Worm (Caenorhabditis elegans) whole organism, midembryonic: ENCODE measurements around the gene T04C12.11.

ENCODE experiments used
- T22C8.4 ChIP-seq: fragments of 200-800 bp; sonication (Bioruptor generic); IDR thresholded peaks from 2 replicates; pipeline ENCODE4 v1.3.6; 2022; ENCODE audit warnings: missing genetic modification characterization, missing compliant biosample characterization
- cog-1 ChIP-seq: sonication (generic microtip); optimal IDR thresholded peaks from 2 replicates; lab custom pipeline; 2016; ENCODE audit warnings: missing genetic modification characterization, missing compliant biosample characterization
- flt-1 ChIP-seq: fragments of 200-800 bp; sonication (Bioruptor generic); IDR thresholded peaks from 2 replicates; pipeline ENCODE4 v1.3.6; 2022; ENCODE audit warnings: missing genetic modification characterization, missing compliant biosample characterization
- klf-2 ChIP-seq: fragments of 200-800 bp; sonication (Bioruptor generic); conservative IDR thresholded peaks from 2 replicates; pipeline ENCODE4 v1.3.6; 2022; ENCODE audit warnings: missing genetic modification reagents, missing genetic modification characterization, missing compliant biosample characterization
- med-1 ChIP-seq: sonication (generic microtip); optimal IDR thresholded peaks from 2 replicates; lab custom pipeline; 2017; ENCODE audit warnings: missing genetic modification characterization, mild to moderate bottlenecking, missing compliant biosample characterization, antibody characterized with exemption, missing genetic modification reagents; ENCODE audit not compliant: insufficient read depth
- ref-1 ChIP-seq: fragments of 200-800 bp; sonication (Bioruptor generic); conservative IDR thresholded peaks from 2 replicates; pipeline ENCODE4 v1.3.6; 2022; ENCODE audit warnings: missing genetic modification reagents, missing genetic modification characterization, missing compliant biosample characterization
- tab-1 ChIP-seq: fragments of 200-800 bp; sonication (Bioruptor generic); IDR thresholded peaks from 2 replicates; pipeline ENCODE4 v1.3.6; 2022; ENCODE audit warnings: missing genetic modification characterization, missing compliant biosample characterization
- ztf-23 ChIP-seq: fragments of 200-800 bp; sonication (Bioruptor generic); IDR thresholded peaks from 2 replicates; pipeline ENCODE4 v1.3.6; 2022; ENCODE audit warnings: missing genetic modification reagents, missing genetic modification characterization, missing compliant biosample characterization
- ztf-29 ChIP-seq: fragments of 200-800 bp; sonication (Bioruptor generic); IDR thresholded peaks from 2 replicates; pipeline ENCODE4 v1.3.6; 2022; ENCODE audit warnings: missing genetic modification reagents, missing genetic modification characterization, missing compliant biosample characterization

T04C12.11 gene

ce11 chrV:11033241-11033640, 26.8 kb downstream of the T04C12.11 start:
- TF ChIP-seq ref-1 (GFP tag; lab: Robert Waterston, UW) (no peak), cog-1 (tag; lab: Kevin White, UChicago) (no peak), ztf-23 (GFP tag; lab: Robert Waterston, UW) (no peak), flt-1 (no peak), tab-1 (GFP tag; lab: Robert Waterston, UW) (no peak), ztf-29 (GFP tag; lab: Robert Waterston, UW) (no peak), T22C8.4 (GFP tag; lab: Robert Waterston, UW) (no peak), klf-2 (GFP tag; lab: Robert Waterston, UW) (no peak), med-1 (GFP tag; lab: Kevin White, UChicago) (no peak)

- no peak for TF ChIP-seq ztf-29 (GFP tag; lab: Robert Waterston, UW)
- no peak for TF ChIP-seq cog-1 (tag; lab: Kevin White, UChicago)
- no peak for TF ChIP-seq T22C8.4 (GFP tag; lab: Robert Waterston, UW)
- TF ChIP-seq klf-2 (GFP tag; lab: Robert Waterston, UW), result no peak
Observed at ce11 chrV:11030675-11031074, 29.4 kb downstream of the T04C12.11 start.

ce11 chrV:11029309-11029708, 30.8 kb downstream of the T04C12.11 start:
- TF ChIP-seq flt-1, result peak; percentile 47; the same call in 1 of the 2 replicates
- TF ChIP-seq tab-1 (GFP tag; lab: Robert Waterston, UW), result no peak
- no peak for TF ChIP-seq ref-1 (GFP tag; lab: Robert Waterston, UW)
- TF ChIP-seq med-1 (GFP tag; lab: Kevin White, UChicago), result no peak
- TF ChIP-seq klf-2 (GFP tag; lab: Robert Waterston, UW), result no peak
- peak; percentile 71 for TF ChIP-seq ztf-23 (GFP tag; lab: Robert Waterston, UW)
- TF ChIP-seq ztf-29 (GFP tag; lab: Robert Waterston, UW), result no peak
- TF ChIP-seq cog-1 (tag; lab: Kevin White, UChicago), result peak; percentile 39
- peak; percentile 38; the same call in 1 of the 2 replicates for TF ChIP-seq T22C8.4 (GFP tag; lab: Robert Waterston, UW)

ce11 chrV:11027740-11028139, 32.3 kb downstream of the T04C12.11 start:
- TF ChIP-seq T22C8.4 (GFP tag; lab: Robert Waterston, UW) (no peak), med-1 (GFP tag; lab: Kevin White, UChicago) (no peak), klf-2 (GFP tag; lab: Robert Waterston, UW) (no peak), ztf-29 (GFP tag; lab: Robert Waterston, UW) (no peak), ref-1 (GFP tag; lab: Robert Waterston, UW) (no peak), tab-1 (GFP tag; lab: Robert Waterston, UW) (no peak), cog-1 (tag; lab: Kevin White, UChicago) (no peak), ztf-23 (GFP tag; lab: Robert Waterston, UW) (no peak), flt-1 (no peak)

DNA sequence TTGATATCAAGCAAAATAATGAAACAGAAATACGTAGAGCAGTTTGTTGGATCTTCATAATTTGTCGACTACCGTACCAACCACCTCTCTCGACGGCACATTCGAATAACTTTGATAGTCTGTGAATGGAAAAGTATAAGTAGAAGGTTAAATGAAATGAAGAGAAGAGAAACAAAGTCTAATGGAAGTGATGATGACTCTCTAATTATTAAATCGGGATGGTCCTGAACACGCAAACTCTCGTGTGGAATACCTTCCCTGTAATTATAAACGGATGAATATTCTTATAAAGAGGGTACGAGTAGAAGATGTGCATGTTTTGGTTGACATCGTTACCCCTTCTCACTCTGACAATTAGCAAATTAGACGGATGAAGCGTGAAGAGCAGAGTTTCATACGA, 37.3 kb downstream of the T04C12.11 start, which contains the start of the genes C13G3.12 and hot-6:
Gene C13G3.12, minus strand, starts transcription at position 101 of the 400 bp plus-strand sequence.
Gene hot-6, minus strand, starts transcription at position 121 of the 400 bp plus-strand sequence.
- TF ChIP-seq klf-2 (GFP tag; lab: Robert Waterston, UW), result no peak
- TF ChIP-seq cog-1 (tag; lab: Kevin White, UChicago), result no peak

ce11 chrV:11016846-11017553, 43.1 kb downstream of the T04C12.11 start:
- TF ChIP-seq cog-1 (tag; lab: Kevin White, UChicago), result no peak
- TF ChIP-seq ztf-29 (GFP tag; lab: Robert Waterston, UW), result no peak
- no peak for TF ChIP-seq med-1 (GFP tag; lab: Kevin White, UChicago)
- no peak for TF ChIP-seq tab-1 (GFP tag; lab: Robert Waterston, UW)
- no peak for TF ChIP-seq flt-1
- no peak for TF ChIP-seq klf-2 (GFP tag; lab: Robert Waterston, UW)
- no peak for TF ChIP-seq T22C8.4 (GFP tag; lab: Robert Waterston, UW)
- TF ChIP-seq ztf-23 (GFP tag; lab: Robert Waterston, UW), result no peak
- TF ChIP-seq ref-1 (GFP tag; lab: Robert Waterston, UW), result no peak

ce11 chrV:11014758-11015157, 45.3 kb downstream of the T04C12.11 start:
- TF ChIP-seq ref-1 (GFP tag; lab: Robert Waterston, UW), result no peak

DNA sequence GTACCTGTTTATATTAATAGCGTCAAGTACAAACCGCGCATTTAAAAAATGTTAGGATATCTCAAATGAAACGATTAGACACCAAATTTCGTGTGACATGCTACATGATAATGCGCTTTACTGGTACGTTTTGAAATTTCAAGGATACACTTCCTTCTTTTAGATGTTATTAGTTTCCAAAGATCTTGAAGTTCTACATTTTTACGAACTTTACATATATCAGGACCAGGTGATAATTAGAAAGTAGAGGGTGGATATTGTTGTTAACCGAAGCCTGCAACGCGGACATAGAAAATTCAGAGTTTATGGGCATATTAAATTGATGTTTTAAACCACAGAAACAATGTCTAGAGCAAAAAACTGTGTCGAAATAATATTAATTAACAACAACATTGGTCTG, 46.9 kb downstream of the T04C12.11 start:
- TF ChIP-seq med-1 (GFP tag; lab: Kevin White, UChicago), result no peak
- TF ChIP-seq tab-1 (GFP tag; lab: Robert Waterston, UW), result no peak
- TF ChIP-seq cog-1 (tag; lab: Kevin White, UChicago), result no peak
- no peak for TF ChIP-seq flt-1
- no peak for TF ChIP-seq ref-1 (GFP tag; lab: Robert Waterston, UW)
- no peak for TF ChIP-seq T22C8.4 (GFP tag; lab: Robert Waterston, UW)

ce11 chrV:11012419-11012818, 47.7 kb downstream of the T04C12.11 start, which contains the start of gene C13G3.1:
C13G3.1 (minus strand) TSS chrV:11012465.
- TF ChIP-seq cog-1 (tag; lab: Kevin White, UChicago), result no peak
- TF ChIP-seq flt-1, result no peak
- no peak for TF ChIP-seq klf-2 (GFP tag; lab: Robert Waterston, UW)
- TF ChIP-seq tab-1 (GFP tag; lab: Robert Waterston, UW), result no peak
- no peak for TF ChIP-seq ztf-23 (GFP tag; lab: Robert Waterston, UW)
- no peak for TF ChIP-seq T22C8.4 (GFP tag; lab: Robert Waterston, UW)
- no peak for TF ChIP-seq ref-1 (GFP tag; lab: Robert Waterston, UW)
- TF ChIP-seq ztf-29 (GFP tag; lab: Robert Waterston, UW), result no peak
- TF ChIP-seq med-1 (GFP tag; lab: Kevin White, UChicago), result no peak
